Worm (Caenorhabditis elegans): ENCODE results near the gene ric-3.

- TF ChIP-seq lin-11 (tag; optimal IDR thresholded peaks at IDR 0.05) (no peak), pha-4 (tag; optimal IDR thresholded peaks at IDR 0.05) (no peak), dmd-4 (tag; optimal IDR thresholded peaks at IDR 0.05; ENCODE audit: borderline replicate concordance) (no peak), C38D4.7 (GFP tag; optimal IDR thresholded peaks at IDR 0.05) (no peak), ceh-48 (tag; optimal IDR thresholded peaks at IDR 0.05) (no peak), pax-1 (tag; optimal IDR thresholded peaks at IDR 0.05) (no peak), pqm-1 (tag; optimal IDR thresholded peaks at IDR 0.05) (no peak)
Observed at ce11 chrIV:7830151-7830550, 12.1 kb downstream of the ric-3 start, which contains the start of gene mvb-12.
